Fruit fly (Drosophila melanogaster): Measurements from ENCODE around the gene CG11498.

Gene CG11498

dm6 chr3R:30151300-30152109 lies 8.8 kb downstream of the CG11498 start, which contains the start of gene CG15529:
CG15529 (plus strand) TSS chr3R:30152059.
- 0 out of 3 replicates have a peak, but pooled peaks have one; percentile 32 for TF ChIP-seq Dbx (GFP tag; IDR thresholded peaks at IDR 0.05)
- peak; percentile 59 for TF ChIP-seq slbo (GFP tag; IDR thresholded peaks at IDR 0.05)
- TF ChIP-seq CG15011 (GFP tag; optimal IDR thresholded peaks at IDR 0.05) = no peak
- peak; percentile 54 for TF ChIP-seq CG9932 (GFP tag; IDR thresholded peaks at IDR 0.05)
- TF ChIP-seq sisA (GFP tag; IDR thresholded peaks at IDR 0.05) = peak; percentile 8; the same call in 1 of the 2 replicates
- TF ChIP-seq Optix (GFP tag; IDR thresholded peaks at IDR 0.05) = 0 out of 3 replicates have a peak, but pooled peaks have one; percentile 23
- TF ChIP-seq emc (GFP tag; optimal IDR thresholded peaks at IDR 0.05) = no peak
- TF ChIP-seq sob (GFP tag; IDR thresholded peaks at IDR 0.05) = 0 out of 2 replicates have a peak, but pooled peaks have one; percentile 12
- TF ChIP-seq nom (GFP tag; optimal IDR thresholded peaks at IDR 0.05) = peak; percentile 60
- TF ChIP-seq CG2199 (GFP tag; IDR thresholded peaks at IDR 0.05) = no peak
- TF ChIP-seq Med (GFP tag) = peak; percentile 15
- TF ChIP-seq CG15514 (GFP tag; optimal IDR thresholded peaks at IDR 0.05) = no peak
- no peak for TF ChIP-seq Usf (GFP tag; optimal IDR thresholded peaks at IDR 0.05)
- TF ChIP-seq cato (GFP tag; optimal IDR thresholded peaks at IDR 0.05; ENCODE audit: borderline replicate concordance) = no peak
- peak; percentile 74 for TF ChIP-seq Drgx (GFP tag; IDR thresholded peaks at IDR 0.05)
- TF ChIP-seq row (GFP tag; IDR thresholded peaks at IDR 0.05) = peak; percentile 18; the same call in 1 of the 3 replicates
- no peak for TF ChIP-seq Blimp-1 (GFP tag; optimal IDR thresholded peaks at IDR 0.05)
- no peak for TF ChIP-seq CG1602 (GFP tag; optimal IDR thresholded peaks at IDR 0.05)
- 0 out of 3 replicates have a peak, but pooled peaks have one; percentile 39 for TF ChIP-seq ci (GFP tag; IDR thresholded peaks at IDR 0.05)
- no peak for TF ChIP-seq sd (tag; optimal IDR thresholded peaks at IDR 0.05)
- TF ChIP-seq CG4404 (GFP tag; IDR thresholded peaks at IDR 0.05) = 0 out of 2 replicates have a peak, but pooled peaks have one; percentile 9
- no peak for TF ChIP-seq lov (optimal IDR thresholded peaks at IDR 0.05)
- no peak for TF ChIP-seq lov (GFP tag; IDR thresholded peaks at IDR 0.05)
- TF ChIP-seq HLH54F (GFP tag; optimal IDR thresholded peaks at IDR 0.05) = no peak
- no peak for TF ChIP-seq CG16813 (GFP tag; IDR thresholded peaks at IDR 0.05; ENCODE audit: partially characterized antibody)
- no peak for TF ChIP-seq pzg (GFP tag; optimal IDR thresholded peaks at IDR 0.05)
- no peak for TF ChIP-seq Vsx1 (GFP tag; optimal IDR thresholded peaks at IDR 0.05)
- TF ChIP-seq nerfin-2 (GFP tag; IDR thresholded peaks at IDR 0.05; ENCODE audit: partially characterized antibody) = no peak
- 0 out of 2 replicates have a peak, but pooled peaks have one; percentile 15 for TF ChIP-seq CG8765 (GFP tag; IDR thresholded peaks at IDR 0.05)
- TF ChIP-seq CG32532 (GFP tag; IDR thresholded peaks at IDR 0.05) = peak; percentile 34; the same call in 1 of the 2 replicates
- TF ChIP-seq CG17328 (GFP tag; IDR thresholded peaks at IDR 0.05) = peak; percentile 32; the same call in 1 of the 2 replicates
- TF ChIP-seq al (GFP tag; IDR thresholded peaks at IDR 0.05) = 0 out of 2 replicates have a peak, but pooled peaks have one; percentile 18
- TF ChIP-seq esg (GFP tag; conservative IDR thresholded peaks at IDR 0.05) = 0 out of 2 replicates have a peak, but pooled peaks have one; percentile 5
- TF ChIP-seq prd (optimal IDR thresholded peaks at IDR 0.05) = no peak
- peak; percentile 32; the same call in 1 of the 3 replicates for TF ChIP-seq prd (GFP tag; IDR thresholded peaks at IDR 0.05)
- no peak for TF ChIP-seq sc (optimal IDR thresholded peaks at IDR 0.05)
- TF ChIP-seq sc (GFP tag; optimal IDR thresholded peaks at IDR 0.05) = no peak
- TF ChIP-seq Xrp1 (GFP tag; IDR thresholded peaks at IDR 0.05) = 0 out of 2 replicates have a peak, but pooled peaks have one; percentile 19

- no peak for TF ChIP-seq CG15269 (tag; optimal IDR thresholded peaks at IDR 0.05)
- no peak for TF ChIP-seq Spps (tag; optimal IDR thresholded peaks at IDR 0.05)
- no peak for TF ChIP-seq CG8924 (tag; optimal IDR thresholded peaks at IDR 0.05)
- no peak for TF ChIP-seq CG2199 (GFP tag; IDR thresholded peaks at IDR 0.05)
- TF ChIP-seq nau (GFP tag; optimal IDR thresholded peaks at IDR 0.05) = no peak
- no peak for TF ChIP-seq NK7.1 (GFP tag; optimal IDR thresholded peaks at IDR 0.05)
- TF ChIP-seq CG3281 (GFP tag; optimal IDR thresholded peaks at IDR 0.05) = no peak
- TF ChIP-seq sima (GFP tag; optimal IDR thresholded peaks at IDR 0.05) = no peak
- no peak for TF ChIP-seq sug (tag; optimal IDR thresholded peaks at IDR 0.05)
- TF ChIP-seq Dref (GFP tag; IDR thresholded peaks at IDR 0.05) = no peak
- no peak for TF ChIP-seq slbo (GFP tag; IDR thresholded peaks at IDR 0.05)
- peak; percentile 6 for TF ChIP-seq Dp (GFP tag; optimal IDR thresholded peaks at IDR 0.05)
- no peak for TF ChIP-seq CG18619 (GFP tag; optimal IDR thresholded peaks at IDR 0.05)
- TF ChIP-seq CG1647 (GFP tag; optimal IDR thresholded peaks at IDR 0.05) = no peak
- TF ChIP-seq sens (GFP tag) = peak; percentile 17
Measured at dm6 chr3R:30150602-30151001, 9.7 kb downstream of the CG11498 start.
